Fruit fly (Drosophila melanogaster) whole organism, embryonic: Measurements from ENCODE around the gene Nt5b.

ENCODE experiments used
- Awh ChIP-seq: fragments of 200-800 bp; sonication (Bioruptor generic); IDR thresholded peaks from 2 replicates; pipeline ENCODE4, ENCODE4 v1.3.6; 2022; ENCODE audit warnings: missing biosample characterization, missing genetic modification characterization
- BEAF-32 ChIP-seq: fragments of 200-800 bp; sonication (Bioruptor generic); optimal IDR thresholded peaks from 3 replicates; lab custom pipeline; 2017; ENCODE audit warnings: missing biosample characterization, missing genetic modification characterization, mild to moderate bottlenecking, moderate library complexity, missing genetic modification reagents
- Bteb2 ChIP-seq: fragments of 200-800 bp; sonication (Bioruptor generic); optimal IDR thresholded peaks from 2 replicates; lab custom pipeline; 2016; ENCODE audit warnings: missing biosample characterization, missing genetic modification characterization
- CG11247 ChIP-seq: fragments of 200-800 bp; sonication (Bioruptor generic); IDR thresholded peaks from 2 replicates; pipeline ENCODE4 v1.3.6; 2022; ENCODE audit warnings: missing biosample characterization, missing genetic modification characterization
- CG11504 ChIP-seq: fragments of 200-800 bp; sonication (Bioruptor generic); optimal IDR thresholded peaks from 3 replicates; lab custom pipeline; 2019; ENCODE audit warnings: missing biosample characterization, mild to moderate bottlenecking, missing genetic modification characterization, moderate library complexity
- CG11560 ChIP-seq: fragments of 200-800 bp; sonication (Bioruptor generic); IDR thresholded peaks from 3 replicates; pipeline ENCODE4 v1.3.6; 2022; ENCODE audit warnings: missing biosample characterization, missing genetic modification characterization
- CG1832 ChIP-seq: fragments of 200-800 bp; sonication (Bioruptor generic); optimal IDR thresholded peaks from 2 replicates; lab custom pipeline; 2017; ENCODE audit warnings: missing biosample characterization, mild to moderate bottlenecking, missing genetic modification characterization, inconsistent platforms
- CG2116 ChIP-seq: fragments of 200-800 bp; sonication (Bioruptor generic); optimal IDR thresholded peaks from 3 replicates; lab custom pipeline; 2018; ENCODE audit warnings: missing biosample characterization, mild to moderate bottlenecking, missing genetic modification characterization
- CG2120 ChIP-seq: fragments of 200-800 bp; sonication (Bioruptor generic); optimal IDR thresholded peaks from 3 replicates; lab custom pipeline; 2016; ENCODE audit warnings: missing biosample characterization, missing genetic modification characterization
- CG3838 ChIP-seq: fragments of 200-800 bp; sonication (Bioruptor generic); optimal IDR thresholded peaks from 3 replicates; lab custom pipeline; 2016; ENCODE audit warnings: missing biosample characterization, missing genetic modification characterization
- CG3847 ChIP-seq: fragments of 200-800 bp; sonication (Bioruptor generic); IDR thresholded peaks from 2 replicates; pipeline ENCODE4 v1.3.6; 2022; ENCODE audit warnings: missing biosample characterization, missing genetic modification characterization
- CG6689 ChIP-seq: fragments of 200-800 bp; sonication (Bioruptor generic); IDR thresholded peaks from 2 replicates; pipeline ENCODE4 v1.3.6; 2022; ENCODE audit warnings: missing biosample characterization, missing genetic modification characterization
- CG8290 ChIP-seq, 3 experiments: fragments of 200-800 bp; sonication (Bioruptor generic); optimal IDR thresholded peaks; 2 replicates each; lab custom pipeline; 2016 to 2019; ENCODE audit warnings: missing biosample characterization in 3 of 3, missing genetic modification characterization in 3 of 3, mild to moderate bottlenecking in 2 of 3, moderate library complexity in 1 of 3
- Dbx ChIP-seq: fragments of 200-800 bp; sonication (Bioruptor generic); IDR thresholded peaks from 3 replicates; pipeline ENCODE4 v1.3.6; 2022; ENCODE audit warnings: missing biosample characterization, missing genetic modification characterization
- Dek ChIP-seq: fragments of 200-800 bp; sonication (Bioruptor generic); optimal IDR thresholded peaks from 3 replicates; lab custom pipeline; 2019; ENCODE audit warnings: missing biosample characterization, mild to moderate bottlenecking, missing genetic modification characterization, moderate library complexity
- Dfd ChIP-seq, 2 experiments: fragments of >200 bp; optimal IDR thresholded peaks; 2 replicates each; lab custom pipeline; 2017; ENCODE audit warnings: missing biosample characterization in 2 of 2, missing genetic modification characterization in 2 of 2
- Ets65A ChIP-seq: fragments of 200-800 bp; sonication (Bioruptor generic); peaks from one replicate; lab custom pipeline; 2016; ENCODE audit warnings: missing biosample characterization, missing genetic modification characterization
- HLH4C ChIP-seq: fragments of 200-800 bp; sonication (Bioruptor generic); IDR thresholded peaks from 3 replicates; pipeline ENCODE4 v1.3.6; 2022; ENCODE audit warnings: missing biosample characterization, missing genetic modification characterization; ENCODE audit not compliant: partially characterized antibody
- HmgD ChIP-seq: fragments of 200-800 bp; sonication (Bioruptor generic); optimal IDR thresholded peaks from 3 replicates; lab custom pipeline; 2016; ENCODE audit warnings: missing biosample characterization, missing genetic modification characterization
- Nf-YB ChIP-seq: fragments of 200-800 bp; sonication (Bioruptor generic); optimal IDR thresholded peaks from 3 replicates; lab custom pipeline; 2019; ENCODE audit warnings: missing biosample characterization, mild to moderate bottlenecking, missing genetic modification characterization, moderate library complexity
- Poxn ChIP-seq: fragments of 200-800 bp; sonication (Bioruptor generic); IDR thresholded peaks from 2 replicates; pipeline ENCODE4 v1.3.6; 2022; ENCODE audit warnings: missing biosample characterization, missing genetic modification characterization
- Side ChIP-seq: fragments of 200-800 bp; sonication (Bioruptor generic); optimal IDR thresholded peaks from 2 replicates; lab custom pipeline; 2016; ENCODE audit warnings: missing biosample characterization, missing genetic modification characterization
- Xbp1 ChIP-seq: fragments of 200-800 bp; sonication (Bioruptor generic); optimal IDR thresholded peaks from 3 replicates; lab custom pipeline; 2016; ENCODE audit warnings: missing biosample characterization, mild to moderate bottlenecking, missing genetic modification characterization
- chif ChIP-seq, 2 experiments: fragments of 200-800 bp; sonication (Bioruptor generic); optimal IDR thresholded peaks; 3 replicates each; lab custom pipeline; 2016; ENCODE audit warnings: missing biosample characterization in 2 of 2, missing genetic modification characterization in 2 of 2
- crc ChIP-seq: fragments of 200-800 bp; sonication (Bioruptor generic); optimal IDR thresholded peaks from 2 replicates; lab custom pipeline; 2016; ENCODE audit warnings: missing biosample characterization, missing genetic modification characterization
- croc ChIP-seq: fragments of 200-800 bp; sonication (Bioruptor generic); conservative IDR thresholded peaks from 3 replicates; pipeline ENCODE4 v1.3.6; 2022; ENCODE audit warnings: missing biosample characterization, missing genetic modification characterization
- dysf ChIP-seq: fragments of 200-800 bp; sonication (Bioruptor generic); IDR thresholded peaks from 3 replicates; pipeline ENCODE4 v1.3.6; 2022; ENCODE audit warnings: missing biosample characterization, missing genetic modification characterization
- fu2 ChIP-seq: fragments of 200-800 bp; sonication (Bioruptor generic); optimal IDR thresholded peaks from 2 replicates; lab custom pipeline; 2016; ENCODE audit warnings: missing biosample characterization, missing genetic modification characterization
- gcm2 ChIP-seq: fragments of 200-800 bp; sonication (Bioruptor generic); optimal IDR thresholded peaks from 2 replicates; lab custom pipeline; 2016; ENCODE audit warnings: missing biosample characterization, missing genetic modification characterization
- hbn ChIP-seq: fragments of 200-800 bp; sonication (Bioruptor generic); IDR thresholded peaks from 2 replicates; pipeline ENCODE4 v1.3.6; 2022; ENCODE audit warnings: missing biosample characterization, missing genetic modification characterization; ENCODE audit not compliant: partially characterized antibody
- her ChIP-seq: fragments of 200-800 bp; sonication (Bioruptor generic); optimal IDR thresholded peaks from 2 replicates; lab custom pipeline; 2016; ENCODE audit warnings: missing biosample characterization, missing genetic modification characterization
- pb ChIP-seq: fragments of 200-800 bp; sonication (Bioruptor generic); optimal IDR thresholded peaks from 3 replicates; lab custom pipeline; 2016; ENCODE audit warnings: missing biosample characterization, missing genetic modification characterization
- pzg ChIP-seq: fragments of 200-800 bp; sonication (Bioruptor generic); optimal IDR thresholded peaks from 3 replicates; lab custom pipeline; 2018; ENCODE audit warnings: missing biosample characterization, mild to moderate bottlenecking, missing genetic modification characterization, moderate library complexity
- slbo ChIP-seq: fragments of 200-800 bp; sonication (Bioruptor generic); IDR thresholded peaks from 2 replicates; pipeline ENCODE4 v1.3.6; 2022; ENCODE audit warnings: missing biosample characterization, missing genetic modification characterization
- unc-4 ChIP-seq: fragments of 200-800 bp; sonication (Bioruptor generic); IDR thresholded peaks from 2 replicates; pipeline ENCODE4 v1.3.6; 2022; ENCODE audit warnings: missing biosample characterization, missing genetic modification characterization; ENCODE audit not compliant: partially characterized antibody

The Nt5b gene

dm6 chrX:18452717-18453116 lies 42.8 kb upstream of the Nt5b start (continued):
- TF ChIP-seq CG2120 (GFP tag; lab: Kevin White, UChicago) (peak; percentile 48), Ets65A (GFP tag; lab: Kevin White, UChicago) (peak; percentile 87), slbo (GFP tag; lab: Robert Waterston, UW) (peak; percentile 36), pb (GFP tag; lab: Kevin White, UChicago) (no peak), Dbx (GFP tag; lab: Robert Waterston, UW) (peak; percentile 39; the same call in 1 of the 3 replicates)

dm6 chrX:18440481-18440880 lies 30.5 kb upstream of the Nt5b start, which contains the start of gene CG32548:
CG32548 (minus strand) TSS chrX:18440581.
- TF ChIP-seq Awh = no peak
- TF ChIP-seq HmgD (GFP tag; lab: Kevin White, UChicago) = no peak
- no peak for TF ChIP-seq hbn (GFP tag; lab: Robert Waterston, UW)

dm6 chrX:18439367-18439766 lies 29.4 kb upstream of the Nt5b start, which contains the start of gene CG43841:
CG43841 (plus strand) TSS chrX:18439667.
- TF ChIP-seq Dek = no peak
- TF ChIP-seq HLH4C (GFP tag; lab: Robert Waterston, UW) = no peak

dm6 chrX:18438568-18438967 lies 28.6 kb upstream of the Nt5b start, which contains the start of gene CG32551:
CG32551 (plus strand) TSS chrX:18438868.
- TF ChIP-seq CG1832 (no peak), her (GFP tag; lab: Kevin White, UChicago) (no peak), Nf-YB (GFP tag; lab: Kevin White, UChicago) (no peak), CG11504 (tag; lab: Kevin White, UChicago) (no peak), Bteb2 (no peak), BEAF-32 (GFP tag; lab: Kevin White, UChicago) (no peak), CG11247 (GFP tag; lab: Robert Waterston, UW) (no peak), pzg (GFP tag; lab: Kevin White, UChicago) (no peak), gcm2 (no peak), chif (GFP tag; optimal IDR thresholded peaks at IDR 0.05; lab: Kevin White, UChicago) (no peak), CG3838 (GFP tag; lab: Kevin White, UChicago) (no peak), croc (GFP tag; lab: Robert Waterston, UW) (no peak), CG3847 (no peak), CG2116 (GFP tag; lab: Kevin White, UChicago) (no peak), Poxn (GFP tag; lab: Robert Waterston, UW) (no peak), dysf (GFP tag; lab: Robert Waterston, UW) (no peak), unc-4 (GFP tag; lab: Robert Waterston, UW) (no peak), CG6689 (GFP tag; lab: Robert Waterston, UW) (no peak), crc (GFP tag; lab: Kevin White, UChicago) (no peak), CG8290 (GFP tag; optimal IDR thresholded peaks at IDR 0.05; lab: Kevin White, UChicago) (no peak), CG8290 (tag; optimal IDR thresholded peaks at IDR 0.05; lab: Kevin White, UChicago) (no peak)

dm6 chrX:18437190-18437589 lies 27.2 kb upstream of the Nt5b start, which contains the start of gene CG6290:
CG6290 (plus strand) TSS chrX:18437490.
- TF ChIP-seq fu2 (no peak), CG11560 (tag; lab: Robert Waterston, UW) (no peak), Xbp1 (GFP tag; lab: Kevin White, UChicago) (no peak), Dfd (GFP tag; optimal IDR thresholded peaks at IDR 0.05; lab: Kevin White, UChicago) (no peak), Side (GFP tag; lab: Kevin White, UChicago) (no peak)
